Worm (Caenorhabditis elegans) whole organism, young adult: ENCODE measurements around the gene gex-5.

Experiments
- B0019.2 ChIP-seq: fragments of 200-800 bp; sonication (Bioruptor generic); conservative IDR thresholded peaks from 2 replicates; pipeline ENCODE4 v1.3.6; 2022; ENCODE audit warnings: missing genetic modification reagents, missing genetic modification characterization, missing compliant biosample characterization
- B0035.1 ChIP-seq: sonication (generic microtip); optimal IDR thresholded peaks from 2 replicates; lab custom pipeline; 2016; ENCODE audit warnings: missing genetic modification characterization, mild to moderate bottlenecking, missing compliant biosample characterization, missing genotype, missing genetic modification reagents
- C06A6.2 ChIP-seq: fragments of 200-800 bp; sonication (Bioruptor generic); conservative IDR thresholded peaks from 2 replicates; pipeline ENCODE4 v1.3.6; 2022; ENCODE audit warnings: missing genetic modification characterization, missing compliant biosample characterization
- D2030.7 ChIP-seq: fragments of 200-800 bp; sonication (Bioruptor generic); IDR thresholded peaks from 2 replicates; pipeline ENCODE4 v1.3.6; 2022; ENCODE audit warnings: missing genetic modification reagents, missing genetic modification characterization, missing compliant biosample characterization
- F10E7.11 ChIP-seq: sonication (generic microtip); optimal IDR thresholded peaks from 2 replicates; lab custom pipeline; 2017; ENCODE audit warnings: mild to moderate bottlenecking, missing genetic modification characterization, moderate library complexity, missing compliant biosample characterization
- F22D6.2 ChIP-seq: sonication (generic microtip); optimal IDR thresholded peaks from 2 replicates; lab custom pipeline; 2016; ENCODE audit warnings: mild to moderate bottlenecking, missing genetic modification characterization, missing compliant biosample characterization
- F39B2.1 ChIP-seq: fragments of 200-800 bp; sonication (Bioruptor generic); IDR thresholded peaks from 2 replicates; pipeline ENCODE4 v1.3.6; 2022; ENCODE audit warnings: missing genetic modification reagents, missing genetic modification characterization, missing compliant biosample characterization
- F52B5.7 ChIP-seq: sonication (generic microtip); optimal IDR thresholded peaks from 2 replicates; lab custom pipeline; 2016; ENCODE audit warnings: mild to moderate bottlenecking, missing genetic modification characterization, missing compliant biosample characterization
- K11D2.4 ChIP-seq: fragments of 200-800 bp; sonication (Bioruptor generic); IDR thresholded peaks from 2 replicates; pipeline ENCODE4 v1.3.6; 2022; ENCODE audit warnings: missing genetic modification reagents, missing genetic modification characterization, missing compliant biosample characterization
- T26A5.8 ChIP-seq: sonication (generic microtip); optimal IDR thresholded peaks from 2 replicates; lab custom pipeline; 2016; ENCODE audit warnings: missing genetic modification characterization, missing compliant biosample characterization
- Y56A3A.18 ChIP-seq: fragments of 200-800 bp; sonication (Bioruptor generic); IDR thresholded peaks from 2 replicates; pipeline ENCODE4 v1.3.6; 2022; ENCODE audit warnings: missing genetic modification reagents, missing genetic modification characterization, missing compliant biosample characterization
- Y67H2A.10 ChIP-seq: fragments of 200-800 bp; sonication (Bioruptor generic); conservative IDR thresholded peaks from 2 replicates; pipeline ENCODE4 v1.3.6; 2022; ENCODE audit warnings: missing genetic modification reagents, missing genetic modification characterization, missing compliant biosample characterization
- Y79H2A.3 ChIP-seq: fragments of 200-800 bp; sonication (Bioruptor generic); conservative IDR thresholded peaks from 2 replicates; pipeline ENCODE4 v1.3.6; 2022; ENCODE audit warnings: missing genetic modification reagents, missing genetic modification characterization, missing compliant biosample characterization
- aptf-2 ChIP-seq: fragments of 200-800 bp; sonication (Bioruptor generic); conservative IDR thresholded peaks from 2 replicates; pipeline ENCODE4 v1.3.6; 2022; ENCODE audit warnings: missing genetic modification reagents, missing genetic modification characterization, missing compliant biosample characterization
- attf-3 ChIP-seq: fragments of 200-800 bp; sonication (Bioruptor generic); conservative IDR thresholded peaks from 2 replicates; pipeline ENCODE4 v1.3.6; 2022; ENCODE audit warnings: missing genetic modification reagents, missing genetic modification characterization, missing compliant biosample characterization
- attf-5 ChIP-seq: fragments of 200-800 bp; sonication (Bioruptor generic); optimal IDR thresholded peaks from 2 replicates; lab custom pipeline; 2018; ENCODE audit warnings: mild to moderate bottlenecking, missing genetic modification characterization, missing compliant biosample characterization
- bed-1 ChIP-seq: fragments of 200-800 bp; sonication (Bioruptor generic); IDR thresholded peaks from 2 replicates; pipeline ENCODE4 v1.3.6; 2022; ENCODE audit warnings: missing genetic modification reagents, missing genetic modification characterization, missing compliant biosample characterization
- dox-1 ChIP-seq: fragments of 200-800 bp; sonication (Bioruptor generic); IDR thresholded peaks from 2 replicates; pipeline ENCODE4 v1.3.6; 2022; ENCODE audit warnings: missing genetic modification reagents, missing genetic modification characterization, missing compliant biosample characterization
- dpff-1 ChIP-seq: sonication (generic microtip); optimal IDR thresholded peaks from 2 replicates; lab custom pipeline; 2017; ENCODE audit warnings: mild to moderate bottlenecking, missing genetic modification characterization, missing compliant biosample characterization
- egl-18 ChIP-seq: fragments of 200-800 bp; sonication (Bioruptor generic); IDR thresholded peaks from 2 replicates; pipeline ENCODE4 v1.3.6; 2022; ENCODE audit warnings: missing genetic modification reagents, missing genetic modification characterization, missing compliant biosample characterization
- ets-4 ChIP-seq: fragments of 200-800 bp; sonication (Bioruptor generic); optimal IDR thresholded peaks from 2 replicates; lab custom pipeline; 2018; ENCODE audit warnings: mild to moderate bottlenecking, missing genetic modification characterization, missing compliant biosample characterization
- gei-17 ChIP-seq: fragments of 200-800 bp; sonication (Bioruptor generic); optimal IDR thresholded peaks from 2 replicates; lab custom pipeline; 2018; ENCODE audit warnings: mild to moderate bottlenecking, missing genetic modification characterization, missing compliant biosample characterization
- hlh-12 ChIP-seq: sonication (generic microtip); optimal IDR thresholded peaks from 2 replicates; lab custom pipeline; 2016; ENCODE audit warnings: missing genetic modification characterization, missing compliant biosample characterization
- hlh-26 ChIP-seq: fragments of 200-800 bp; sonication (Bioruptor generic); conservative IDR thresholded peaks from 2 replicates; pipeline ENCODE4 v1.3.6; 2022; ENCODE audit warnings: missing genetic modification reagents, missing genetic modification characterization, missing compliant biosample characterization
- hmg-1.2 ChIP-seq: fragments of 200-800 bp; sonication (Bioruptor generic); IDR thresholded peaks from 2 replicates; pipeline ENCODE4 v1.3.6; 2022; ENCODE audit warnings: missing genetic modification reagents, missing genetic modification characterization, missing compliant biosample characterization
- hrde-1 ChIP-seq: sonication (generic microtip); optimal IDR thresholded peaks from 2 replicates; lab custom pipeline; 2016; ENCODE audit warnings: missing genetic modification characterization, mild to moderate bottlenecking, missing compliant biosample characterization, moderate library complexity, missing genotype, missing genetic modification reagents, borderline replicate concordance
- lin-26 ChIP-seq: fragments of 200-800 bp; sonication (Bioruptor generic); IDR thresholded peaks from 2 replicates; pipeline ENCODE4 v1.3.6; 2022; ENCODE audit warnings: missing genetic modification reagents, missing genetic modification characterization, missing compliant biosample characterization
- lin-54 ChIP-seq: fragments of 200-800 bp; sonication (Bioruptor generic); optimal IDR thresholded peaks from 2 replicates; lab custom pipeline; 2018; ENCODE audit warnings: mild to moderate bottlenecking, missing genetic modification characterization, missing compliant biosample characterization
- lsl-1 ChIP-seq: fragments of 200-800 bp; sonication (Bioruptor generic); optimal IDR thresholded peaks from 2 replicates; lab custom pipeline; 2018; ENCODE audit warnings: mild to moderate bottlenecking, missing genetic modification characterization, moderate library complexity, missing compliant biosample characterization
- madf-10 ChIP-seq: sonication (generic microtip); optimal IDR thresholded peaks from 2 replicates; lab custom pipeline; 2016; ENCODE audit warnings: mild to moderate bottlenecking, missing genetic modification characterization, missing compliant biosample characterization
- mcd-1 ChIP-seq: fragments of 200-800 bp; sonication (Bioruptor generic); IDR thresholded peaks from 2 replicates; pipeline ENCODE4 v1.3.6; 2022; ENCODE audit warnings: missing genetic modification reagents, missing genetic modification characterization, missing compliant biosample characterization
- mel-28 ChIP-seq: sonication (generic microtip); optimal IDR thresholded peaks from 2 replicates; lab custom pipeline; 2016; ENCODE audit warnings: borderline replicate concordance, mild to moderate bottlenecking, missing genetic modification characterization, missing compliant biosample characterization
- mes-4 ChIP-seq: sonication (generic microtip); optimal IDR thresholded peaks from 2 replicates; lab custom pipeline; 2016; ENCODE audit warnings: missing genotype, missing genetic modification characterization, missing compliant biosample characterization
- mxl-1 ChIP-seq: sonication (generic microtip); optimal IDR thresholded peaks from 2 replicates; lab custom pipeline; 2016; ENCODE audit warnings: missing genetic modification characterization, missing compliant biosample characterization
- nfya-1 ChIP-seq: sonication (generic microtip); optimal IDR thresholded peaks from 2 replicates; lab custom pipeline; 2017; ENCODE audit warnings: antibody characterized with exemption, missing compliant biosample characterization, missing genetic modification characterization, borderline replicate concordance; ENCODE audit not compliant: insufficient read depth
- nhr-120 ChIP-seq: fragments of 200-800 bp; sonication (Bioruptor generic); IDR thresholded peaks from 2 replicates; pipeline ENCODE4 v1.3.6; 2022; ENCODE audit warnings: missing genetic modification characterization, missing compliant biosample characterization
- nhr-80 ChIP-seq: sonication (generic microtip); optimal IDR thresholded peaks from 2 replicates; lab custom pipeline; 2016; ENCODE audit warnings: missing genetic modification characterization, missing compliant biosample characterization
- pha-4 ChIP-seq: fragments of 150-350 bp; sonication (generic microtip); optimal IDR thresholded peaks from 2 replicates; lab custom pipeline; 2014; ENCODE audit warnings: missing biosample characterization, missing genetic modification reagents, missing genetic modification characterization
- rcor-1 ChIP-seq: fragments of 200-800 bp; sonication (Bioruptor generic); IDR thresholded peaks from 2 replicates; pipeline ENCODE4 v1.3.6; 2022; ENCODE audit warnings: missing genetic modification reagents, missing genetic modification characterization, missing compliant biosample characterization
- rec-8 ChIP-seq, 2 experiments: sonication (generic microtip); optimal IDR thresholded peaks; 2 replicates each; lab custom pipeline; 2016; ENCODE audit warnings: mild to moderate bottlenecking in 2 of 2, missing genetic modification characterization in 2 of 2, missing genetic modification reagents in 2 of 2, missing genotype in 2 of 2, missing biosample characterization in 1 of 2, missing compliant biosample characterization in 1 of 2, moderate library complexity in 1 of 2
- rpc-1 ChIP-seq, 2 experiments: fragments of 150-350 bp in 1 of 2; sonication (generic microtip) in 1 of 2; optimal IDR thresholded peaks; 2 replicates each; lab custom pipeline; 2014 to 2018; ENCODE audit warnings: missing biosample characterization in 1 of 2, missing genetic modification characterization in 1 of 2, missing genetic modification reagents in 1 of 2, missing genotype in 1 of 2
- sea-2 ChIP-seq: fragments of 200-800 bp; sonication (Bioruptor generic); IDR thresholded peaks from 2 replicates; pipeline ENCODE4 v1.3.6; 2022; ENCODE audit warnings: missing genetic modification characterization, missing compliant biosample characterization
- snpc-1.1 ChIP-seq: sonication (generic microtip); optimal IDR thresholded peaks from 2 replicates; lab custom pipeline; 2017; ENCODE audit warnings: missing genetic modification characterization, mild to moderate bottlenecking, missing compliant biosample characterization, antibody characterized with exemption, moderate library complexity, missing genotype, missing genetic modification reagents; ENCODE audit not compliant: insufficient read depth
- snpc-3.4 ChIP-seq: sonication (generic microtip); optimal IDR thresholded peaks from 2 replicates; lab custom pipeline; 2017; ENCODE audit warnings: missing genetic modification characterization, mild to moderate bottlenecking, missing compliant biosample characterization, antibody characterized with exemption, moderate library complexity, missing genotype, missing genetic modification reagents
- somi-1 ChIP-seq: fragments of 200-800 bp; sonication (Bioruptor generic); optimal IDR thresholded peaks from 2 replicates; lab custom pipeline; 2018; ENCODE audit warnings: mild to moderate bottlenecking, missing genetic modification characterization, missing compliant biosample characterization
- sptf-2 ChIP-seq: fragments of 200-800 bp; sonication (Bioruptor generic); optimal IDR thresholded peaks from 2 replicates; lab custom pipeline; 2018; ENCODE audit warnings: mild to moderate bottlenecking, missing genetic modification characterization, missing compliant biosample characterization
- ztf-28 ChIP-seq: fragments of 200-800 bp; sonication (Bioruptor generic); IDR thresholded peaks from 2 replicates; pipeline ENCODE4 v1.3.6; 2022; ENCODE audit warnings: missing genetic modification reagents, missing genetic modification characterization, missing compliant biosample characterization
- ztf-6 ChIP-seq: fragments of 200-800 bp; sonication (Bioruptor generic); IDR thresholded peaks from 2 replicates; pipeline ENCODE4 v1.3.6; 2022; ENCODE audit warnings: missing genetic modification reagents, missing genetic modification characterization, missing compliant biosample characterization

The gex-5 gene

ce11 chrIII:4756983-4757382 is 24.8 kb downstream of the gex-5 start, which contains the start of gene fbxl-2 (continued):
- TF ChIP-seq Y67H2A.10: peak; percentile 71
- peak; percentile 88 for TF ChIP-seq snpc-3.4 (tag; lab: Kevin White, UChicago)
- TF ChIP-seq nhr-80 (tag; lab: Kevin White, UChicago): peak; percentile 79
- 0 out of 2 replicates have a peak, but pooled peaks have one; percentile 73 for TF ChIP-seq egl-18 (GFP tag; lab: Robert Waterston, UW)
- peak; percentile 70 for TF ChIP-seq somi-1 (GFP tag; lab: Kevin White, UChicago)
- TF ChIP-seq pha-4 (tag; lab: Kevin White, UChicago): peak; percentile 85
- TF ChIP-seq nfya-1 (tag; lab: Kevin White, UChicago): no peak
- TF ChIP-seq B0019.2 (GFP tag; lab: Robert Waterston, UW): peak; percentile 59; the same call in 1 of the 2 replicates
- peak; percentile 85 for TF ChIP-seq C06A6.2
- no peak for TF ChIP-seq snpc-1.1
- 0 out of 2 replicates have a peak, but pooled peaks have one; percentile 26 for TF ChIP-seq ztf-6 (GFP tag; lab: Robert Waterston, UW)
- TF ChIP-seq B0035.1 (tag; lab: Kevin White, UChicago): peak; percentile 67
- peak; percentile 63 for TF ChIP-seq hrde-1 (tag; lab: Kevin White, UChicago)
- TF ChIP-seq bed-1: no peak
- peak; percentile 81; the same call in 1 of the 2 replicates for TF ChIP-seq F39B2.1 (GFP tag; lab: Robert Waterston, UW)
- peak; percentile 87; the same call in 1 of the 2 replicates for TF ChIP-seq ztf-28 (GFP tag; lab: Robert Waterston, UW)
- TF ChIP-seq dox-1 (GFP tag; lab: Robert Waterston, UW): peak; percentile 97
- no peak for TF ChIP-seq hlh-26 (GFP tag; lab: Robert Waterston, UW)
- no peak for TF ChIP-seq dpff-1 (tag; lab: Kevin White, UChicago)
- TF ChIP-seq lin-54 (GFP tag; lab: Kevin White, UChicago): peak; percentile 99
- no peak for TF ChIP-seq rec-8 (tag; optimal IDR thresholded peaks at IDR 0.05; lab: Kevin White, UChicago)
- no peak for TF ChIP-seq aptf-2 (GFP tag; lab: Robert Waterston, UW)
- TF ChIP-seq mel-28 (tag; lab: Kevin White, UChicago): no peak
- peak; percentile 59 for TF ChIP-seq F22D6.2
- TF ChIP-seq ets-4: peak; percentile 35
- no peak for TF ChIP-seq hlh-12 (tag; lab: Kevin White, UChicago)
- TF ChIP-seq lin-26 (GFP tag; lab: Robert Waterston, UW): peak; percentile 78
- TF ChIP-seq mcd-1: peak; percentile 96
- TF ChIP-seq Y79H2A.3 (GFP tag; lab: Robert Waterston, UW): no peak
- peak; percentile 34 for TF ChIP-seq F10E7.11 (tag; lab: Kevin White, UChicago)
- TF ChIP-seq mxl-1 (tag; lab: Kevin White, UChicago): no peak
- no peak for TF ChIP-seq sptf-2
- TF ChIP-seq D2030.7 (GFP tag; lab: Robert Waterston, UW): peak; percentile 89
- TF ChIP-seq T26A5.8: no peak
- peak; percentile 91 for TF ChIP-seq K11D2.4 (GFP tag; lab: Robert Waterston, UW)
- no peak for TF ChIP-seq nhr-120 (GFP tag; lab: Robert Waterston, UW)
- no peak for TF ChIP-seq rpc-1 (optimal IDR thresholded peaks at IDR 0.05; lab: Kevin White, UChicago)
- no peak for TF ChIP-seq rpc-1 (tag; optimal IDR thresholded peaks at IDR 0.05; lab: Kevin White, UChicago)
- TF ChIP-seq attf-3 (GFP tag; lab: Robert Waterston, UW): peak; percentile 80
- TF ChIP-seq mes-4: no peak
- no peak for TF ChIP-seq sea-2 (GFP tag; lab: Robert Waterston, UW)
- peak; percentile 82 for TF ChIP-seq hmg-1.2
- TF ChIP-seq F52B5.7: peak; percentile 59
- peak; percentile 88 for TF ChIP-seq Y56A3A.18 (GFP tag; lab: Robert Waterston, UW)
- peak; percentile 65 for TF ChIP-seq madf-10 (tag; lab: Kevin White, UChicago)
- TF ChIP-seq attf-5 (GFP tag; lab: Kevin White, UChicago): peak; percentile 98
- peak; percentile 85 for TF ChIP-seq lsl-1 (GFP tag; lab: Kevin White, UChicago)
- TF ChIP-seq gei-17 (GFP tag; lab: Kevin White, UChicago): peak; percentile 78
- TF ChIP-seq rcor-1 (GFP tag; lab: Robert Waterston, UW): peak; percentile 92
